Worm (Caenorhabditis elegans) whole organism, L2 larva: ENCODE data around the gene W07G4.1.

ENCODE experiments used
- Y55F3AM.14 ChIP-seq: fragments of 200-800 bp; sonication (Bioruptor generic); optimal IDR thresholded peaks from 2 replicates; lab custom pipeline; 2018; ENCODE audit warnings: mild to moderate bottlenecking, missing genetic modification characterization, missing compliant biosample characterization
- lin-11 ChIP-seq: fragments of 150-350 bp; sonication (generic microtip); optimal IDR thresholded peaks from 2 replicates; lab custom pipeline; 2014; ENCODE audit warnings: missing biosample characterization, missing genetic modification characterization, inconsistent platforms, mixed read lengths
- mdl-1 ChIP-seq, 2 experiments: fragments of 150-350 bp in 1 of 2; sonication (generic microtip) in 1 of 2; optimal IDR thresholded peaks; 2 replicates each; lab custom pipeline; 2017; ENCODE audit warnings: missing biosample characterization in 2 of 2, missing genetic modification characterization in 2 of 2
- nhr-12 ChIP-seq: fragments of 150-350 bp; optimal IDR thresholded peaks from 2 replicates; lab custom pipeline; 2014; ENCODE audit warnings: missing biosample characterization, missing genetic modification characterization
- nhr-77 ChIP-seq: fragments of 150-350 bp; optimal IDR thresholded peaks from 2 replicates; lab custom pipeline; 2014; ENCODE audit warnings: missing biosample characterization, missing genetic modification characterization
- unc-62 ChIP-seq: fragments of 150-350 bp; optimal IDR thresholded peaks from 2 replicates; lab custom pipeline; 2014; ENCODE audit warnings: missing biosample characterization, missing genetic modification reagents, missing genetic modification characterization
- ztf-11 ChIP-seq: sonication (generic microtip); optimal IDR thresholded peaks from 2 replicates; lab custom pipeline; 2017; ENCODE audit warnings: missing biosample characterization, missing genetic modification characterization
- ztf-4 ChIP-seq: fragments of 150-350 bp; optimal IDR thresholded peaks from 2 replicates; lab custom pipeline; 2014; ENCODE audit warnings: missing biosample characterization, missing genetic modification characterization

- no peak for TF ChIP-seq Y55F3AM.14 (GFP tag; lab: Kevin White, UChicago)
- no peak for TF ChIP-seq lin-11 (tag; lab: Kevin White, UChicago)
- TF ChIP-seq nhr-12 (tag; lab: Kevin White, UChicago): no peak
- no peak for TF ChIP-seq unc-62 (GFP tag; lab: Kevin White, UChicago)
- no peak for TF ChIP-seq mdl-1 (tag; optimal IDR thresholded peaks at IDR 0.05; lab: Kevin White, UChicago)
- TF ChIP-seq ztf-11: no peak
- TF ChIP-seq ztf-4 (tag; lab: Kevin White, UChicago): no peak
- TF ChIP-seq nhr-77: no peak
Observed at ce11 chrV:13025283-13025682, 8.0 kb upstream of the W07G4.1 start.
